Worm (Caenorhabditis elegans) whole organism, young adult: ENCODE data around the gene F36A4.4.

Source experiments
- F49E8.2 ChIP-seq: sonication (generic microtip); optimal IDR thresholded peaks from 3 replicates; lab custom pipeline; 2017; ENCODE audit warnings: missing genetic modification characterization, mild to moderate bottlenecking, missing compliant biosample characterization, antibody characterized with exemption, moderate library complexity; ENCODE audit not compliant: insufficient read depth
- F52B5.7 ChIP-seq: sonication (generic microtip); optimal IDR thresholded peaks from 2 replicates; lab custom pipeline; 2016; ENCODE audit warnings: mild to moderate bottlenecking, missing genetic modification characterization, missing compliant biosample characterization
- K12H6.12 ChIP-seq: fragments of 200-800 bp; sonication (Bioruptor generic); optimal IDR thresholded peaks from 2 replicates; lab custom pipeline; 2018; ENCODE audit warnings: mild to moderate bottlenecking, missing genetic modification characterization, missing compliant biosample characterization
- ZK185.1 ChIP-seq: sonication (generic microtip); optimal IDR thresholded peaks from 2 replicates; lab custom pipeline; 2016; ENCODE audit warnings: mild to moderate bottlenecking, missing genetic modification characterization, missing compliant biosample characterization; ENCODE audit not compliant: poor library complexity, severe bottlenecking
- aptf-2 ChIP-seq: fragments of 200-800 bp; sonication (Bioruptor generic); conservative IDR thresholded peaks from 2 replicates; pipeline ENCODE4 v1.3.6; 2022; ENCODE audit warnings: missing genetic modification reagents, missing genetic modification characterization, missing compliant biosample characterization
- egrh-3 ChIP-seq: fragments of 200-800 bp; sonication (Bioruptor generic); IDR thresholded peaks from 2 replicates; pipeline ENCODE4 v1.3.6; 2022; ENCODE audit warnings: missing genetic modification reagents, missing genetic modification characterization, missing compliant biosample characterization
- lin-54 ChIP-seq: fragments of 200-800 bp; sonication (Bioruptor generic); optimal IDR thresholded peaks from 2 replicates; lab custom pipeline; 2018; ENCODE audit warnings: mild to moderate bottlenecking, missing genetic modification characterization, missing compliant biosample characterization
- snpc-4 ChIP-seq, 5 experiments: fragments of 150-350 bp in 1 of 5; sonication (generic microtip) in 4 of 5; optimal IDR thresholded peaks; 2 replicates each; lab custom pipeline; 2014 to 2018; ENCODE audit warnings: missing genetic modification characterization in 5 of 5, missing biosample characterization in 3 of 5, antibody characterized with exemption in 2 of 5, mild to moderate bottlenecking in 2 of 5, missing compliant biosample characterization in 2 of 5, missing genotype in 2 of 5, moderate library complexity in 2 of 5, missing genetic modification reagents in 1 of 5
- unc-130 ChIP-seq: sonication (generic microtip); optimal IDR thresholded peaks from 2 replicates; lab custom pipeline; 2016; ENCODE audit warnings: missing genetic modification reagents, missing genetic modification characterization, missing compliant biosample characterization
- unc-62 ChIP-seq: fragments of 150-350 bp; optimal IDR thresholded peaks from 2 replicates; lab custom pipeline; 2014; ENCODE audit warnings: missing biosample characterization, missing genetic modification reagents, missing genetic modification characterization
- ztf-18 ChIP-seq: sonication (generic microtip); optimal IDR thresholded peaks from 2 replicates; lab custom pipeline; 2016; ENCODE audit warnings: missing genotype, mild to moderate bottlenecking, missing genetic modification characterization, missing compliant biosample characterization

ce11 chrIV:4277694-4278093 is 10.3 kb downstream of the F36A4.4 start, which contains the start of gene nhr-78:
- TF ChIP-seq F52B5.7 (tag; lab: Kevin White, UChicago) (no peak), egrh-3 (GFP tag; lab: Robert Waterston, UW) (no peak), F49E8.2 (no peak), ztf-18 (no peak), lin-54 (GFP tag; lab: Kevin White, UChicago) (no peak), aptf-2 (GFP tag; lab: Robert Waterston, UW) (no peak), snpc-4 (GFP tag; optimal IDR thresholded peaks at IDR 0.05; lab: Kevin White, UChicago) (no peak), snpc-4 (tag; optimal IDR thresholded peaks at IDR 0.05; lab: Kevin White, UChicago) (no peak), ZK185.1 (tag; lab: Kevin White, UChicago) (no peak), unc-62 (GFP tag; lab: Kevin White, UChicago) (no peak), unc-130 (GFP tag; lab: Kevin White, UChicago) (no peak), K12H6.12 (tag; lab: Kevin White, UChicago) (no peak)
